Worm (Caenorhabditis elegans): ENCODE measurements around the gene T13A10.2.
A peak's percentile ranks its signal among the peaks of the same experiment; 100 is the strongest.

T13A10.2 gene

ce11 chrIV:6284277-6284676 is 31.2 kb downstream of the T13A10.2 start, which contains the start of gene ops-1:
Gene ops-1, minus strand, starts transcription at chrIV:6284377.
- TF ChIP-seq tab-1 (GFP tag; IDR thresholded peaks at IDR 0.05) (no peak), cog-1 (tag; optimal IDR thresholded peaks at IDR 0.05) (no peak), ztf-29 (GFP tag; IDR thresholded peaks at IDR 0.05) (no peak), ztf-23 (GFP tag; IDR thresholded peaks at IDR 0.05) (no peak), T22C8.4 (GFP tag; IDR thresholded peaks at IDR 0.05) (no peak), med-1 (GFP tag; optimal IDR thresholded peaks at IDR 0.05; ENCODE audit: insufficient read depth) (no peak), klf-2 (GFP tag; conservative IDR thresholded peaks at IDR 0.05) (no peak), ref-1 (GFP tag; conservative IDR thresholded peaks at IDR 0.05) (no peak), flt-1 (GFP tag; IDR thresholded peaks at IDR 0.05) (no peak)

DNA sequence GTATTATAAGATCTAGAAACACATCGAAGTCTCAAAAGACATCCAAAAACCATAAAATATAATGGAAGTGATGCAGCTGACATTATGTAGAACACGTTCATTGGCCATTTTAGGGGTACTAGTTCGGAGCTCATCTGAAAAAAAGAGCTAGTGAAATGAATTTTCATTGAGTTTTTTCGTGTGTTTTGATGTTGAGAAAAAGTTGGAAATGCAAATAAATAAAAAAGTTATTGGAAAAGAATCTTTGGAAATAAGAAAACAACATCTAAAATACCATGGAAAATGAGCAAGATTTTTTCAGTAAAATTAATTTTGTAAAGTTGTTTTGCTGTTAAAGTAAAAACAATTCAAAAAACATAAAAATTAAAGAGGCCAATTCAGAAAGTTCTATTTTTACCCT is 37.6 kb downstream of the T13A10.2 start, which contains the start of gene srv-24:
Gene srv-24, minus strand, starts transcription at position 101 of the 400 bp plus-strand sequence.
- TF ChIP-seq ztf-23 (GFP tag; IDR thresholded peaks at IDR 0.05) (no peak), med-1 (GFP tag; optimal IDR thresholded peaks at IDR 0.05; ENCODE audit: insufficient read depth) (no peak), tab-1 (GFP tag; IDR thresholded peaks at IDR 0.05) (no peak), ref-1 (GFP tag; conservative IDR thresholded peaks at IDR 0.05) (no peak), T22C8.4 (GFP tag; IDR thresholded peaks at IDR 0.05) (no peak), ztf-29 (GFP tag; IDR thresholded peaks at IDR 0.05) (no peak), klf-2 (GFP tag; conservative IDR thresholded peaks at IDR 0.05) (no peak), flt-1 (GFP tag; IDR thresholded peaks at IDR 0.05) (no peak), cog-1 (tag; optimal IDR thresholded peaks at IDR 0.05) (no peak)

DNA sequence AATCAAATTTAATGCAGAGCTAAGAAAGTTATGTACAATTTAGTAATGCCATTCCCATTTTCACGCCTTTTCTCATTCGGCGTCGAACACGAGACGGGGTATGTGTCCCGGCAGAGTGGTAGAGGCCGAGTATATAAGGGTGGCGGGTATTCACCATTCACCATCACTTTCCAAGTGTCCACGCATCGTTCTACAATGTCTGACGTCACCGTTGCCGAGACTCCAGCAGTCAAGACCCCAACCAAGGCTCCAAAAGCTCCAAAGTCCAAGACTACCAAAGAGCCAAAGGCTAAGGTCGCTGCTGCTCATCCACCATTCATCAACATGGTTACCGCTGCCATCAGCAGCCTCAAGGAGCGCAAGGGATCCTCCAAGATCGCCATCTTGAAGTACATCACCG is 41.0 kb downstream of the T13A10.2 start, which contains the start of gene hil-2:
Gene hil-2, plus strand, starts transcription at position 160 of the 400 bp plus-strand sequence.
- TF ChIP-seq tab-1 (GFP tag; IDR thresholded peaks at IDR 0.05) (no peak), flt-1 (GFP tag; IDR thresholded peaks at IDR 0.05) (peak; percentile 75; the same call in 1 of the 2 replicates)

DNA sequence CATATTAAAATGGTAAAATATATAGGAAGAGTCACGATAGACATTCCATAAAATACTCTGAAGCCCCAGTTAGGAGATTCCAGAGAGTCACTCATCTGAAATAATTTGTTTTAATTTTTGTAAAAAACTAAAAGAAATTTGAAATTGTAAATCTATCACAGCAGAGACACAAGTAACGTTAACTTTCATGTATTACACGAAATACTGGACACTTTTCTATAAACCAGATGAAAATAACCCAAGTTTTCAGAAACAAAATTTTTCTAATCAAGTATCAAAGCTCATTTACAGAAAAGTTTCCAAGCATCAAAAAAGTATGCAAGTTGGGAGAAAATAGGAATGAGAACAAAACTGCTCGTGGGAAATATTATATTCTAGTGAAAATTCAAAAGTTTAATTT is 45.2 kb downstream of the T13A10.2 start, which contains the start of gene srv-27:
Gene srv-27, minus strand, starts transcription at position 101 of the 400 bp plus-strand sequence.
- TF ChIP-seq ref-1 (GFP tag; conservative IDR thresholded peaks at IDR 0.05) = no peak
- TF ChIP-seq klf-2 (GFP tag; conservative IDR thresholded peaks at IDR 0.05) = no peak
- TF ChIP-seq flt-1 (GFP tag; IDR thresholded peaks at IDR 0.05) = no peak
- TF ChIP-seq med-1 (GFP tag; optimal IDR thresholded peaks at IDR 0.05; ENCODE audit: insufficient read depth) = no peak
- no peak for TF ChIP-seq T22C8.4 (GFP tag; IDR thresholded peaks at IDR 0.05)
- no peak for TF ChIP-seq ztf-23 (GFP tag; IDR thresholded peaks at IDR 0.05)
- no peak for TF ChIP-seq tab-1 (GFP tag; IDR thresholded peaks at IDR 0.05)
- TF ChIP-seq cog-1 (tag; optimal IDR thresholded peaks at IDR 0.05) = no peak
- TF ChIP-seq ztf-29 (GFP tag; IDR thresholded peaks at IDR 0.05) = no peak

- no peak for TF ChIP-seq cog-1 (tag; optimal IDR thresholded peaks at IDR 0.05)
- no peak for TF ChIP-seq flt-1 (GFP tag; IDR thresholded peaks at IDR 0.05)
- TF ChIP-seq ztf-29 (GFP tag; IDR thresholded peaks at IDR 0.05) = no peak
Observed at ce11 chrIV:6299523-6299922, 46.4 kb downstream of the T13A10.2 start.

- TF ChIP-seq ref-1 (GFP tag; conservative IDR thresholded peaks at IDR 0.05) (no peak), tab-1 (GFP tag; IDR thresholded peaks at IDR 0.05) (no peak), med-1 (GFP tag; optimal IDR thresholded peaks at IDR 0.05; ENCODE audit: insufficient read depth) (no peak), flt-1 (GFP tag; IDR thresholded peaks at IDR 0.05) (no peak), cog-1 (tag; optimal IDR thresholded peaks at IDR 0.05) (no peak), klf-2 (GFP tag; conservative IDR thresholded peaks at IDR 0.05) (no peak), ztf-29 (GFP tag; IDR thresholded peaks at IDR 0.05) (no peak), ztf-23 (GFP tag; IDR thresholded peaks at IDR 0.05) (no peak), T22C8.4 (GFP tag; IDR thresholded peaks at IDR 0.05) (no peak)
Observed at ce11 chrIV:6301764-6302163, 48.7 kb downstream of the T13A10.2 start, which contains the start of gene srv-26. Gene srv-26, minus strand, starts transcription at chrIV:6301864.
